Fruit fly (Drosophila melanogaster) whole organism, wandering third instar larva: ENCODE data around the gene net.
A peak's percentile ranks its signal among the peaks of the same experiment; 100 is the strongest.

Experiments used
- Abd-B ChIP-seq: fragments of >200 bp; optimal IDR thresholded peaks from 2 replicates; lab custom pipeline; 2017; ENCODE audit warnings: missing biosample characterization, missing genetic modification characterization
- Dif ChIP-seq: fragments of 200-275, 200-300 bp; sonication (Bioruptor generic); optimal IDR thresholded peaks from 2 replicates; lab custom pipeline; 2018; ENCODE audit warnings: missing biosample characterization, missing genetic modification characterization; ENCODE audit not compliant: partially characterized antibody
- GATAd ChIP-seq: sonication (Bioruptor generic); optimal IDR thresholded peaks from 2 replicates; lab custom pipeline; 2016; ENCODE audit warnings: missing biosample characterization, missing genetic modification characterization
- Myc ChIP-seq: fragments of >200 bp; optimal IDR thresholded peaks from 2 replicates; lab custom pipeline; 2017
- OdsH ChIP-seq: fragments of 200-800 bp; sonication (Bioruptor generic); optimal IDR thresholded peaks from 2 replicates; lab custom pipeline; 2016; ENCODE audit warnings: missing biosample characterization, mild to moderate bottlenecking, missing genetic modification characterization
- Sp1 ChIP-seq: fragments of 200-800 bp; sonication (Bioruptor generic); optimal IDR thresholded peaks from 3 replicates; lab custom pipeline; 2019; ENCODE audit warnings: missing biosample characterization, mild to moderate bottlenecking, missing genetic modification characterization, moderate library complexity
- br ChIP-seq: fragments of 200-800 bp; sonication (Bioruptor generic); optimal IDR thresholded peaks from 2 replicates; lab custom pipeline; 2016; ENCODE audit warnings: missing biosample characterization, missing genetic modification characterization
- dl ChIP-seq, 2 experiments: fragments of 175-275, 200-275 bp in 1 of 2; fragments of 200-275 bp in 1 of 2; sonication (Bioruptor generic); optimal IDR thresholded peaks; lab custom pipeline; 2018; ENCODE audit warnings: mild to moderate bottlenecking in 2 of 2, missing biosample characterization in 2 of 2, missing genetic modification characterization in 2 of 2, moderate library complexity in 2 of 2; ENCODE audit not compliant: partially characterized antibody in 2 of 2, insufficient read depth in 1 of 2
- foxo ChIP-seq, 2 experiments: fragments of 200-800 bp; sonication (Bioruptor generic); optimal IDR thresholded peaks; 2 replicates in 1 of 2; 3 replicates in 1 of 2; lab custom pipeline; 2016 to 2017; ENCODE audit warnings: missing biosample characterization in 2 of 2, missing genetic modification characterization in 2 of 2
- lola ChIP-seq: fragments of >200 bp; optimal IDR thresholded peaks from 2 replicates; lab custom pipeline; 2017; ENCODE audit warnings: missing biosample characterization, missing genetic modification characterization
- pan ChIP-seq: fragments of >200 bp; optimal IDR thresholded peaks from 2 replicates; lab custom pipeline; 2017
- psq ChIP-seq: fragments of 200-800 bp; sonication (Bioruptor generic); optimal IDR thresholded peaks from 3 replicates; lab custom pipeline; 2017; ENCODE audit warnings: missing biosample characterization, mild to moderate bottlenecking, missing genetic modification characterization, moderate library complexity
- usp ChIP-seq: fragments of >200 bp; optimal IDR thresholded peaks from 2 replicates; lab custom pipeline; 2017; ENCODE audit warnings: missing biosample characterization, missing genetic modification characterization

DNA sequence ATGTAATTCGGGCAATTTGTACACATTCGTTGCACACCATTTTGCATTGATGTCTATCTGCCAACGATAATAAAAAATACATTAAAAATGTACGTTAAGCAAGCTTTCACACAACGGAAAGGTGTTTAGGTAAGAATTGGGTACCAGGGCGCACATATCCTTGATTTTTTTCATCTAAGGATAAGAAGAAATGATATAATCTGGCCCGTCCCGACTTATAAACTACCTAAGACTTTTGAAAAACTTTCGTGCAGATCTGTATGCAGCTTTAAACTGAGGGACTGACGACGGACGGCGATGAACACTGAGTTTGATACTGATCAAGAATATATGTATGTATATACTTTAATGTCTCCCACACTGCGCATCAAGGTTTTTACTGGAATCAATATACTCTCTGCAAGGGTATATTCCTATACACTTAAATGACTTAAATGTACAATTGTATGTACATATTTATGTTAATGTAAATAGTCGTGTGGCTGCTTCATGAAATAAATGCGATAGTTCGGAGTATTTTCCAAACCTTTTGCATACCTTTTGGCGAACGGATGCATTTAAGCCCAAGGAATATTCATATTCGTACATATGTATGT is 21.7 kb downstream of the net start, which contains the start of gene Cda5:
- TF ChIP-seq dl (GFP tag; optimal IDR thresholded peaks at IDR 0.05; lab: Kevin White, UChicago; ENCODE audit: insufficient read depth in 1 of 2, partially characterized antibody in 2 of 2) (no peak), Sp1 (GFP tag; lab: Kevin White, UChicago) (no peak), usp (GFP tag; lab: Kevin White, UChicago) (no peak), psq (no peak), pan (lab: Kevin White, UChicago) (no peak), GATAd (GFP tag; lab: Kevin White, UChicago) (no peak), lola (no peak), br (GFP tag; lab: Kevin White, UChicago) (no peak), Dif (GFP tag; lab: Kevin White, UChicago) (no peak), OdsH (GFP tag; lab: Kevin White, UChicago) (no peak), Myc (lab: Kevin White, UChicago) (peak; percentile 16), Abd-B (GFP tag; lab: Kevin White, UChicago) (no peak), foxo (GFP tag; optimal IDR thresholded peaks at IDR 0.05; lab: Kevin White, UChicago) (no peak)
